Worm (Caenorhabditis elegans): ENCODE data around the gene C44C11.6.
"Not testable (repeated sequence)": the region's sequence is repeated elsewhere in the genome, so short reads cannot be mapped to it uniquely, and the experiment has no call there.

Gene C44C11.6

ce11 chrII:12309614-12310013 is 35.0 kb upstream of the C44C11.6 start, which contains the start of gene C50E10.2:
Gene C50E10.2 (minus strand): TSS chrII:12309714.
- TF ChIP-seq alr-1 (tag; optimal IDR thresholded peaks at IDR 0.05) (no peak), nhr-11 (tag; optimal IDR thresholded peaks at IDR 0.05) (no peak), ama-1 (optimal IDR thresholded peaks at IDR 0.05) (no peak), elt-3 (tag; optimal IDR thresholded peaks at IDR 0.05) (no peak), fos-1 (tag; optimal IDR thresholded peaks at IDR 0.05) (no peak), ztf-11 (tag; optimal IDR thresholded peaks at IDR 0.05) (no peak), lin-13 (GFP tag; optimal IDR thresholded peaks at IDR 0.05) (no peak), mdl-1 (tag; optimal IDR thresholded peaks at IDR 0.05) (no peak)

- no peak for TF ChIP-seq egl-27 (tag; optimal IDR thresholded peaks at IDR 0.05)
- no peak for TF ChIP-seq alr-1 (tag; optimal IDR thresholded peaks at IDR 0.05)
- no peak for TF ChIP-seq lin-39 (tag; optimal IDR thresholded peaks at IDR 0.05)
- no peak for TF ChIP-seq ztf-1 (GFP tag; conservative IDR thresholded peaks at IDR 0.05)
- no peak for TF ChIP-seq Y55F3AM.14 (GFP tag; optimal IDR thresholded peaks at IDR 0.05)
- no peak for TF ChIP-seq ztf-11 (tag; optimal IDR thresholded peaks at IDR 0.05)
- no peak for TF ChIP-seq nhr-237 (tag; optimal IDR thresholded peaks at IDR 0.05)
- no peak for TF ChIP-seq nhr-23 (tag; optimal IDR thresholded peaks at IDR 0.05)
- no peak for TF ChIP-seq gmeb-1 (tag; optimal IDR thresholded peaks at IDR 0.05)
- TF ChIP-seq nhr-77 (tag; optimal IDR thresholded peaks at IDR 0.05) = no peak
- no peak for TF ChIP-seq nhr-6 (tag; optimal IDR thresholded peaks at IDR 0.05)
- TF ChIP-seq fos-1 (tag; optimal IDR thresholded peaks at IDR 0.05) = no peak
- no peak for TF ChIP-seq elt-3 (tag; optimal IDR thresholded peaks at IDR 0.05)
- no peak for TF ChIP-seq crh-2 (tag; optimal IDR thresholded peaks at IDR 0.05)
- no peak for TF ChIP-seq mdl-1 (tag; optimal IDR thresholded peaks at IDR 0.05)
- TF ChIP-seq nhr-129 (tag; optimal IDR thresholded peaks at IDR 0.05) = no peak
- no peak for TF ChIP-seq unc-55 (GFP tag; optimal IDR thresholded peaks at IDR 0.05)
- TF ChIP-seq nhr-12 (tag; optimal IDR thresholded peaks at IDR 0.05) = no peak
- TF ChIP-seq ceh-16 (tag; optimal IDR thresholded peaks at IDR 0.05) = no peak
- TF ChIP-seq ztf-4 (tag; optimal IDR thresholded peaks at IDR 0.05) = no peak
Measured at ce11 chrII:12311560-12311959, 33.0 kb upstream of the C44C11.6 start, which contains the start of gene sre-51. Gene sre-51 (plus strand): TSS chrII:12311860.

ce11 chrII:12318541-12318940 is 26.1 kb upstream of the C44C11.6 start, which contains the start of gene sre-49:
Gene sre-49 (plus strand): TSS chrII:12318841.
- TF ChIP-seq gmeb-1, crh-2, elt-1 (tag; optimal IDR thresholded peaks at IDR 0.05): not testable (repeated sequence)

- no peak for TF ChIP-seq ceh-82 (tag; optimal IDR thresholded peaks at IDR 0.05)
Measured at ce11 chrII:12323305-12323704, 21.3 kb upstream of the C44C11.6 start, which contains the start of gene sre-53. Gene sre-53 (minus strand): TSS chrII:12323405.

- TF ChIP-seq lin-39 (tag; optimal IDR thresholded peaks at IDR 0.05) (no peak), ceh-82 (tag; optimal IDR thresholded peaks at IDR 0.05) (no peak), crh-2 (tag; optimal IDR thresholded peaks at IDR 0.05) (no peak), sma-3 (GFP tag; optimal IDR thresholded peaks at IDR 0.05) (no peak)
Measured at ce11 chrII:12324159-12324558, 20.4 kb upstream of the C44C11.6 start, which contains the start of gene sre-56. Gene sre-56 (plus strand): TSS chrII:12324459.

ce11 chrII:12328994-12329393 is 15.6 kb upstream of the C44C11.6 start, which contains the start of gene sre-55:
Gene sre-55 (plus strand): TSS chrII:12329294.
- TF ChIP-seq peb-1 (tag; optimal IDR thresholded peaks at IDR 0.05) (no peak), nhr-11 (tag; optimal IDR thresholded peaks at IDR 0.05) (no peak), unc-62 (GFP tag; optimal IDR thresholded peaks at IDR 0.05) (no peak), sma-3 (GFP tag; optimal IDR thresholded peaks at IDR 0.05) (no peak), zag-1 (tag; optimal IDR thresholded peaks at IDR 0.05) (no peak), ama-1 (optimal IDR thresholded peaks at IDR 0.05) (no peak), blmp-1 (tag; optimal IDR thresholded peaks at IDR 0.05; ENCODE audit: insufficient read depth) (no peak), sma-9 (GFP tag; optimal IDR thresholded peaks at IDR 0.05) (no peak), sma-9 (tag; optimal IDR thresholded peaks at IDR 0.05) (no peak), nhr-6 (tag; optimal IDR thresholded peaks at IDR 0.05) (no peak), elt-3 (tag; optimal IDR thresholded peaks at IDR 0.05) (no peak), lsy-2 (tag; optimal IDR thresholded peaks at IDR 0.05) (no peak), unc-39 (tag; optimal IDR thresholded peaks at IDR 0.05) (no peak)
